Fruit fly (Drosophila melanogaster): ENCODE measurements around the gene CG31606.

The CG31606 gene

dm6 chr2L:8170600-8171182, 23.3 kb downstream of the CG31606 start (continued):
- 0 out of 4 replicates have a peak, but pooled peaks have one; percentile 26 for TF ChIP-seq chinmo (GFP tag; IDR thresholded peaks at IDR 0.05; ENCODE audit: partially characterized antibody)
- TF ChIP-seq CG4424 (GFP tag; optimal IDR thresholded peaks at IDR 0.05) = no peak
- peak; percentile 49 for TF ChIP-seq cwo (GFP tag; optimal IDR thresholded peaks at IDR 0.05)
- TF ChIP-seq jigr1 (GFP tag; IDR thresholded peaks at IDR 0.05) = no peak

DNA sequence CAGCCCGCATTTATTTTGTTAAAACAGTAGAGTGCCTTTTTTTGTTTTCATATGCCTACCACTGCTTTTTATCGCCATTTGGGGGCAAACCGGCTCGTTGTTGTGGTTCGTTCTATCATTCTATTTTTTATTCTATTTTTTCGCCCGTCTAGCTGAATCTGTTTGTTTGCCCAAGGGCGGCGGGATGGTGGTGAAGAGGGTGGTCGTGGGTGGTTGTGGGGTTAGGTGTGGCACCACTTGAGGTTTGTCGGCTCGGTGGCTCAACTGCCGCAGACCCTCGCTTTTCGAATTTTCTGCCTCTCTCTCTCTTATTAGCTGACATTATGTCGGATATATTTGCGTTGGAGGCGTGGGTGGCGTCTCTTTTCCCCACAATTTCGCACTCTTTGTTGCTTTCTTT, 24.1 kb downstream of the CG31606 start:
- no peak for TF ChIP-seq zfh1 (GFP tag; IDR thresholded peaks at IDR 0.05)
- no peak for TF ChIP-seq BtbVII (GFP tag; optimal IDR thresholded peaks at IDR 0.05)
- TF ChIP-seq CG8765 (GFP tag; IDR thresholded peaks at IDR 0.05) = no peak
- TF ChIP-seq salm (tag; optimal IDR thresholded peaks at IDR 0.05) = no peak
- TF ChIP-seq ewg (GFP tag; optimal IDR thresholded peaks at IDR 0.05) = no peak
- no peak for TF ChIP-seq Ptx1 (GFP tag; IDR thresholded peaks at IDR 0.05)
- peak; percentile 93 for TF ChIP-seq CG6175 (GFP tag; IDR thresholded peaks at IDR 0.05)
- TF ChIP-seq CG11456 (GFP tag; IDR thresholded peaks at IDR 0.05) = no peak
- TF ChIP-seq H15 (GFP tag; IDR thresholded peaks at IDR 0.05) = no peak
- TF ChIP-seq Gug (GFP tag; IDR thresholded peaks at IDR 0.05) = no peak
- TF ChIP-seq gcm (GFP tag; optimal IDR thresholded peaks at IDR 0.05) = peak; percentile 79
- TF ChIP-seq crol (GFP tag; IDR thresholded peaks at IDR 0.05) = peak; percentile 83
- TF ChIP-seq dmrt11E (tag; optimal IDR thresholded peaks at IDR 0.05) = no peak
- TF ChIP-seq CG17912 (GFP tag; optimal IDR thresholded peaks at IDR 0.05) = no peak
- TF ChIP-seq chinmo (GFP tag; IDR thresholded peaks at IDR 0.05; ENCODE audit: partially characterized antibody) = 0 out of 4 replicates have a peak, but pooled peaks have one; percentile 64
- no peak for TF ChIP-seq Sox102F (GFP tag; optimal IDR thresholded peaks at IDR 0.05)
- no peak for TF ChIP-seq CG12104 (GFP tag; optimal IDR thresholded peaks at IDR 0.05)
- TF ChIP-seq Hr51 (GFP tag; optimal IDR thresholded peaks at IDR 0.05) = no peak
- TF ChIP-seq en (GFP tag; optimal IDR thresholded peaks at IDR 0.05) = no peak
- TF ChIP-seq Bgb (GFP tag; IDR thresholded peaks at IDR 0.05; ENCODE audit: partially characterized antibody) = peak; percentile 38; the same call in 1 of the 2 replicates
- TF ChIP-seq CG2889 (GFP tag; IDR thresholded peaks at IDR 0.05) = no peak
- TF ChIP-seq onecut (GFP tag; IDR thresholded peaks at IDR 0.05) = no peak
- TF ChIP-seq CG11085 (GFP tag; IDR thresholded peaks at IDR 0.05) = no peak
- no peak for TF ChIP-seq toy (GFP tag; IDR thresholded peaks at IDR 0.05)
- TF ChIP-seq slp2 (GFP tag; optimal IDR thresholded peaks at IDR 0.05) = no peak
- peak; percentile 69 for TF ChIP-seq ftz-f1 (GFP tag; optimal IDR thresholded peaks at IDR 0.05)
- no peak for TF ChIP-seq CG10431 (GFP tag; optimal IDR thresholded peaks at IDR 0.05)
- no peak for TF ChIP-seq dpn (GFP tag; optimal IDR thresholded peaks at IDR 0.05)
- TF ChIP-seq cwo (GFP tag; optimal IDR thresholded peaks at IDR 0.05) = no peak
- TF ChIP-seq CG13287 (GFP tag; IDR thresholded peaks at IDR 0.05; ENCODE audit: partially characterized antibody) = peak; percentile 23; the same call in 1 of the 2 replicates
- no peak for TF ChIP-seq CG1832 (GFP tag; optimal IDR thresholded peaks at IDR 0.05)
- TF ChIP-seq unc-4 (GFP tag; IDR thresholded peaks at IDR 0.05; ENCODE audit: partially characterized antibody) = no peak
- no peak for TF ChIP-seq CG2129 (GFP tag; IDR thresholded peaks at IDR 0.05; ENCODE audit: partially characterized antibody)
- TF ChIP-seq schlank (tag; optimal IDR thresholded peaks at IDR 0.05) = peak; percentile 11
- no peak for TF ChIP-seq HmgZ (tag; optimal IDR thresholded peaks at IDR 0.05)
- TF ChIP-seq aop (GFP tag; IDR thresholded peaks at IDR 0.05) = no peak
- no peak for TF ChIP-seq Ssrp (tag; optimal IDR thresholded peaks at IDR 0.05)
- no peak for TF ChIP-seq Pdp1 (GFP tag; optimal IDR thresholded peaks at IDR 0.05)
- TF ChIP-seq CG7786 (GFP tag; optimal IDR thresholded peaks at IDR 0.05) = no peak
- no peak for TF ChIP-seq odd (GFP tag; optimal IDR thresholded peaks at IDR 0.05)
- no peak for TF ChIP-seq zen2 (GFP tag; IDR thresholded peaks at IDR 0.05; ENCODE audit: partially characterized antibody)
- TF ChIP-seq Six4 (GFP tag; optimal IDR thresholded peaks at IDR 0.05) = no peak
- no peak for TF ChIP-seq yki (optimal IDR thresholded peaks at IDR 0.05)
- TF ChIP-seq rib (GFP tag; IDR thresholded peaks at IDR 0.05) = peak; percentile 73; the same call in 1 of the 2 replicates
- TF ChIP-seq CG30020 (tag; optimal IDR thresholded peaks at IDR 0.05) = no peak

Data from whole organism, embryonic.